Fruit fly (Drosophila melanogaster) whole organism, pupa: ENCODE data around the gene DAAM.

ENCODE experiments used
- CG12605 ChIP-seq: fragments of 200-800 bp; sonication (Bioruptor generic); IDR thresholded peaks from 2 replicates; pipeline ENCODE4 v1.3.6; 2022; ENCODE audit warnings: missing biosample characterization, missing genetic modification characterization
- CG13204 ChIP-seq: fragments of 200-800 bp; sonication (Bioruptor generic); optimal IDR thresholded peaks from 2 replicates; lab custom pipeline; 2018; ENCODE audit warnings: missing biosample characterization, mild to moderate bottlenecking, missing genetic modification characterization, moderate library complexity
- CG14655 ChIP-seq: fragments of 200-800 bp; sonication (Bioruptor generic); optimal IDR thresholded peaks from 3 replicates; lab custom pipeline; 2017; ENCODE audit warnings: mild to moderate bottlenecking, missing biosample characterization, missing genetic modification reagents, missing genetic modification characterization
- CG15710 ChIP-seq: fragments of 200-800 bp; sonication (Bioruptor generic); optimal IDR thresholded peaks from 2 replicates; lab custom pipeline; 2018; ENCODE audit warnings: missing biosample characterization, mild to moderate bottlenecking, missing genetic modification characterization, moderate library complexity
- CG32121 ChIP-seq: fragments of 200-800 bp; sonication (Bioruptor generic); IDR thresholded peaks from 2 replicates; pipeline ENCODE4 v1.3.6; 2022; ENCODE audit warnings: missing biosample characterization, missing genetic modification characterization
- CG4496 ChIP-seq: fragments of 200-800 bp; sonication (Bioruptor generic); IDR thresholded peaks from 3 replicates; pipeline ENCODE4 v1.3.6; 2022; ENCODE audit warnings: missing biosample characterization, missing genetic modification characterization
- CG8159 ChIP-seq: fragments of 200-800 bp; sonication (Bioruptor generic); optimal IDR thresholded peaks from 3 replicates; lab custom pipeline; 2018; ENCODE audit warnings: missing biosample characterization, mild to moderate bottlenecking, missing genetic modification characterization, moderate library complexity
- CG9948 ChIP-seq: fragments of 200-800 bp; sonication (Bioruptor generic); optimal IDR thresholded peaks from 2 replicates; lab custom pipeline; 2018; ENCODE audit warnings: missing biosample characterization, mild to moderate bottlenecking, missing genetic modification characterization, moderate library complexity
- D1 ChIP-seq: fragments of 200-800 bp; sonication (Bioruptor generic); optimal IDR thresholded peaks from 2 replicates; lab custom pipeline; 2018; ENCODE audit warnings: missing biosample characterization, mild to moderate bottlenecking, missing genetic modification characterization, moderate library complexity
- EcR ChIP-seq: fragments of 200-800 bp; sonication (Bioruptor generic); optimal IDR thresholded peaks from 3 replicates; lab custom pipeline; 2019; ENCODE audit warnings: missing biosample characterization, missing genetic modification characterization, mild to moderate bottlenecking, moderate library complexity, missing genetic modification reagents
- Ets98B ChIP-seq: fragments of 200-800 bp; sonication (Bioruptor generic); IDR thresholded peaks from 2 replicates; pipeline ENCODE4 v1.3.6; 2022; ENCODE audit warnings: missing biosample characterization, missing genetic modification characterization
- Pif1A ChIP-seq: fragments of 200-800 bp; sonication (Bioruptor generic); optimal IDR thresholded peaks from 3 replicates; lab custom pipeline; 2016; ENCODE audit warnings: missing biosample characterization, missing genetic modification characterization
- Snoo ChIP-seq: fragments of 200-800 bp; sonication (Bioruptor generic); optimal IDR thresholded peaks from 3 replicates; lab custom pipeline; 2017; ENCODE audit warnings: missing biosample characterization, mild to moderate bottlenecking, missing genetic modification characterization, inconsistent platforms
- gl ChIP-seq: fragments of 200-800 bp; sonication (Bioruptor generic); optimal IDR thresholded peaks from 2 replicates; lab custom pipeline; 2018; ENCODE audit warnings: missing biosample characterization, mild to moderate bottlenecking, missing genetic modification characterization

DNA sequence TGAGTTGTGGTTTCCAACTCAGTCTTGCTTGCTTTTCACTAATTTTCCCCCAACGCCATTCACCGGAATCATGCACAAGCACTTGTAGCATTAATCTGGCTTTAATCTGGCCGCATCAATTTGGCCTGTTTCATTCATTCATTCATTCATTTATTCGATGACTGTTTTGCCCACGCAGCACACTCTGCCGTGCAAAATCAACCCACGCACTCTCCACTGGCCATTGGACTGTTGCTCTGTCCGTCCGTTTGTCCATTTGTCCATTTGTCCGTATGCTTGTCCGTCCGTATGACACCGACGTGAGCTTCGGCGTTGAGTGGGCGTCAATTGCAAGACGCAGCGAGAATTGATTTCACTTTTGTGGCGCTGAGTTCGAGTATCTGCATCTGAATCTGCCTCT is 72.1 kb downstream of the DAAM start:
- TF ChIP-seq D1 (no peak), CG12605 (GFP tag; lab: Robert Waterston, UW) (no peak), EcR (GFP tag; lab: Kevin White, UChicago) (no peak), CG14655 (no peak), CG9948 (tag; lab: Kevin White, UChicago) (no peak), CG15710 (tag; lab: Kevin White, UChicago) (no peak), CG4496 (no peak), gl (tag; lab: Kevin White, UChicago) (no peak), CG8159 (no peak), Snoo (tag; lab: Kevin White, UChicago) (no peak), Pif1A (GFP tag; lab: Kevin White, UChicago) (no peak), CG13204 (no peak), Ets98B (GFP tag; lab: Robert Waterston, UW) (no peak), CG32121 (GFP tag; lab: Robert Waterston, UW) (no peak)
